Worm (Caenorhabditis elegans): ENCODE data around the gene F07G11.1.
"Not testable (repeated sequence)": the region's sequence is repeated elsewhere in the genome, so short reads cannot be mapped to it uniquely, and the experiment has no call there.

F07G11.1 gene

ce11 chrV:7298463-7298862 lies 8.7 kb upstream of the F07G11.1 start, which contains the start of gene F07G11.3:
F07G11.3 (plus strand) TSS chrV:7298763.
- no peak for TF ChIP-seq nhr-11 (tag; optimal IDR thresholded peaks at IDR 0.05)
- TF ChIP-seq hmg-11 (tag; optimal IDR thresholded peaks at IDR 0.05), result no peak
- TF ChIP-seq snpc-4 (tag; optimal IDR thresholded peaks at IDR 0.05), result no peak
- TF ChIP-seq nhr-237 (tag; optimal IDR thresholded peaks at IDR 0.05), result no peak
- no peak for TF ChIP-seq tbx-2 (tag; optimal IDR thresholded peaks at IDR 0.05)

- TF ChIP-seq nhr-237, mml-1, eor-1 (tag; optimal IDR thresholded peaks at IDR 0.05): not testable (repeated sequence)
Measured at ce11 chrV:7304506-7304905, 2.7 kb upstream of the F07G11.1 start, which contains the start of gene F07G11.2. F07G11.2 (plus strand) TSS chrV:7304806.

- TF ChIP-seq fkh-10 (GFP tag; optimal IDR thresholded peaks at IDR 0.05), result no peak
- TF ChIP-seq nhr-23 (tag; optimal IDR thresholded peaks at IDR 0.05), result no peak
- no peak for TF ChIP-seq nhr-25 (tag; optimal IDR thresholded peaks at IDR 0.05)
- no peak for TF ChIP-seq nhr-28 (tag; optimal IDR thresholded peaks at IDR 0.05)
- no peak for TF ChIP-seq pha-4 (tag; optimal IDR thresholded peaks at IDR 0.05)
- TF ChIP-seq elt-2 (tag; optimal IDR thresholded peaks at IDR 0.05), result no peak
- TF ChIP-seq daf-12 (tag; optimal IDR thresholded peaks at IDR 0.05), result no peak
- TF ChIP-seq sea-2 (GFP tag; optimal IDR thresholded peaks at IDR 0.05), result no peak
- TF ChIP-seq ama-1 (optimal IDR thresholded peaks at IDR 0.05), result no peak
Measured at ce11 chrV:7313233-7313632, 6.0 kb downstream of the F07G11.1 start, which contains the start of gene srx-6. srx-6 (minus strand) TSS chrV:7313333.

- TF ChIP-seq daf-12 (tag; optimal IDR thresholded peaks at IDR 0.05), result no peak
- TF ChIP-seq egl-5 (tag; optimal IDR thresholded peaks at IDR 0.05), result no peak
- no peak for TF ChIP-seq nhr-11 (tag; optimal IDR thresholded peaks at IDR 0.05)
- no peak for TF ChIP-seq skn-1 (tag; optimal IDR thresholded peaks at IDR 0.05)
- no peak for TF ChIP-seq fkh-10 (GFP tag; optimal IDR thresholded peaks at IDR 0.05)
- TF ChIP-seq aly-2 (tag; optimal IDR thresholded peaks at IDR 0.05), result no peak
Measured at ce11 chrV:7320909-7321308, 13.7 kb downstream of the F07G11.1 start, which contains the start of gene lmd-4. lmd-4 (minus strand) TSS chrV:7321009.

- TF ChIP-seq nhr-23 (tag; optimal IDR thresholded peaks at IDR 0.05) (no peak), nhr-12 (tag; optimal IDR thresholded peaks at IDR 0.05) (no peak), sea-2 (GFP tag; optimal IDR thresholded peaks at IDR 0.05) (no peak), ceh-28 (tag; optimal IDR thresholded peaks at IDR 0.05) (no peak), daf-12 (tag; optimal IDR thresholded peaks at IDR 0.05) (no peak), ceh-82 (tag; optimal IDR thresholded peaks at IDR 0.05) (no peak), zag-1 (tag; optimal IDR thresholded peaks at IDR 0.05) (no peak), snpc-4 (tag; optimal IDR thresholded peaks at IDR 0.05) (no peak), fkh-10 (GFP tag; optimal IDR thresholded peaks at IDR 0.05) (no peak), nhr-76 (tag; optimal IDR thresholded peaks at IDR 0.05) (no peak), pha-4 (tag; optimal IDR thresholded peaks at IDR 0.05) (no peak), eor-1 (tag; optimal IDR thresholded peaks at IDR 0.05) (no peak), pqm-1 (tag; optimal IDR thresholded peaks at IDR 0.05) (no peak), ztf-11 (tag; optimal IDR thresholded peaks at IDR 0.05) (no peak), ceh-16 (tag; optimal IDR thresholded peaks at IDR 0.05) (no peak), egl-5 (tag; optimal IDR thresholded peaks at IDR 0.05) (no peak), nhr-28 (tag; optimal IDR thresholded peaks at IDR 0.05) (no peak)
Measured at ce11 chrV:7321915-7322314, 14.7 kb downstream of the F07G11.1 start, which contains the start of gene F10G2.10. F10G2.10 (plus strand) TSS chrV:7322215.

- TF ChIP-seq skn-1 (tag; optimal IDR thresholded peaks at IDR 0.05) (no peak), ceh-9 (tag; optimal IDR thresholded peaks at IDR 0.05) (no peak), daf-12 (tag; optimal IDR thresholded peaks at IDR 0.05) (no peak), elt-3 (tag; optimal IDR thresholded peaks at IDR 0.05) (no peak), ztf-4 (tag; optimal IDR thresholded peaks at IDR 0.05) (no peak), ceh-28 (tag; optimal IDR thresholded peaks at IDR 0.05) (no peak), unc-39 (tag; optimal IDR thresholded peaks at IDR 0.05) (no peak), nhr-11 (tag; optimal IDR thresholded peaks at IDR 0.05) (no peak)
Measured at ce11 chrV:7325285-7325684, 18.1 kb downstream of the F07G11.1 start, which contains the start of gene srx-92. srx-92 (minus strand) TSS chrV:7325385.
